Worm (Caenorhabditis elegans) whole organism, midembryonic: ENCODE measurements around the gene Y38H8A.7.

Source experiments
- klf-2 ChIP-seq: fragments of 200-800 bp; sonication (Bioruptor generic); conservative IDR thresholded peaks from 2 replicates; pipeline ENCODE4 v1.3.6; 2022; ENCODE audit warnings: missing genetic modification reagents, missing genetic modification characterization, missing compliant biosample characterization

Gene Y38H8A.7

DNA sequence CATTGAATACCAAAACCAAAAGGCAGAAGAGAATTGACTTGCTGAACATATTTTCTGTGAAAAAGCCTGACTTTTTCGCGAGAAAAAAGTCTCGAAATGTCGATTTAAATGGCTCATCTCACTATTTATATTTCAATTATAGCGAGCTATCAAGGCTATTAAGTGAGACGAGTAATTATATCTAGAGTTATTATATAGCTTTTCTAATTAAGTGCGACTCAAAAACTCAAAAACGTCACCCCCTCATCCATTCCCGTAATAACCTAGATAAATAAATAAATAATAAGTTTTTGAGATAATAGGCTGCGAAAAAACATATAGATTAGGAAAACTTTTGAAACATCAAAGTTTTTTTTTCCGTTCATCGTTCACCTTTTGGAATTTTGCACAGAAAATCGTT, 50.4 kb downstream of the Y38H8A.7 start, which contains the start of gene nlp-17:
Gene nlp-17 (minus strand): TSS at position 101 of the 400 bp plus-strand sequence.
- TF ChIP-seq klf-2 (GFP tag; lab: Robert Waterston, UW), result no peak
